Worm (Caenorhabditis elegans) whole organism, L2 larva: ENCODE results near the gene JC8.4.

ENCODE experiments used
- aly-2 ChIP-seq: fragments of 150-350 bp; optimal IDR thresholded peaks from 2 replicates; lab custom pipeline; 2014; ENCODE audit warnings: missing biosample characterization, missing genetic modification characterization
- blmp-1 ChIP-seq: sonication (generic microtip); optimal IDR thresholded peaks from 2 replicates; lab custom pipeline; 2017; ENCODE audit warnings: missing genetic modification characterization, mild to moderate bottlenecking, missing compliant biosample characterization, antibody characterized with exemption, moderate library complexity; ENCODE audit not compliant: insufficient read depth
- ceh-16 ChIP-seq: fragments of 150-350 bp; optimal IDR thresholded peaks from 2 replicates; lab custom pipeline; 2014; ENCODE audit warnings: missing biosample characterization, missing genetic modification characterization
- dmd-4 ChIP-seq: sonication (generic microtip); optimal IDR thresholded peaks from 2 replicates; lab custom pipeline; 2017; ENCODE audit warnings: missing biosample characterization, missing genetic modification characterization
- egl-27 ChIP-seq: sonication (generic microtip); optimal IDR thresholded peaks from 3 replicates; lab custom pipeline; 2017; ENCODE audit warnings: missing biosample characterization, missing genetic modification reagents, missing genetic modification characterization
- lin-39 ChIP-seq: fragments of 150-350 bp; optimal IDR thresholded peaks from 2 replicates; lab custom pipeline; 2014; ENCODE audit warnings: missing biosample characterization, missing genetic modification reagents, missing genetic modification characterization
- lsy-2 ChIP-seq, 2 experiments: fragments of 150-350 bp in 1 of 2; sonication (generic microtip) in 1 of 2; optimal IDR thresholded peaks; 2 replicates each; lab custom pipeline; 2014 to 2017; ENCODE audit warnings: missing biosample characterization in 2 of 2, missing genetic modification characterization in 2 of 2
- mab-5 ChIP-seq: fragments of 150-350 bp; optimal IDR thresholded peaks from 2 replicates; lab custom pipeline; 2014; ENCODE audit warnings: missing biosample characterization, missing genetic modification characterization
- nhr-10 ChIP-seq: sonication (generic microtip); optimal IDR thresholded peaks from 2 replicates; lab custom pipeline; 2017; ENCODE audit warnings: missing biosample characterization, missing genetic modification characterization
- sem-4 ChIP-seq: fragments of 150-350 bp; optimal IDR thresholded peaks from 2 replicates; lab custom pipeline; 2014; ENCODE audit warnings: missing biosample characterization, missing genetic modification reagents, missing genetic modification characterization
- snpc-4 ChIP-seq: fragments of 150-350 bp; optimal IDR thresholded peaks from 2 replicates; lab custom pipeline; 2014; ENCODE audit warnings: missing biosample characterization, missing genetic modification characterization
- unc-39 ChIP-seq: fragments of 150-350 bp; optimal IDR thresholded peaks from 2 replicates; lab custom pipeline; 2014; ENCODE audit warnings: missing biosample characterization, missing genetic modification characterization
- unc-62 ChIP-seq: fragments of 150-350 bp; optimal IDR thresholded peaks from 2 replicates; lab custom pipeline; 2014; ENCODE audit warnings: missing biosample characterization, missing genetic modification reagents, missing genetic modification characterization
- zag-1 ChIP-seq: fragments of 150-350 bp; optimal IDR thresholded peaks from 2 replicates; lab custom pipeline; 2014; ENCODE audit warnings: missing biosample characterization, missing genetic modification characterization

ce11 chrIV:13197282-13197681, 46.2 kb upstream of the JC8.4 start, which contains the start of gene C48D1.1:
- TF ChIP-seq zag-1 (tag; lab: Kevin White, UChicago) (no peak), lin-39 (no peak), unc-39 (tag; lab: Kevin White, UChicago) (no peak), aly-2 (tag; lab: Kevin White, UChicago) (no peak), dmd-4 (tag; lab: Kevin White, UChicago) (no peak), mab-5 (tag; lab: Kevin White, UChicago) (no peak), sem-4 (tag; lab: Kevin White, UChicago) (no peak), egl-27 (tag; lab: Kevin White, UChicago) (no peak), ceh-16 (no peak), nhr-10 (no peak), unc-62 (GFP tag; lab: Kevin White, UChicago) (no peak), snpc-4 (no peak), lsy-2 (tag; optimal IDR thresholded peaks at IDR 0.05; lab: Kevin White, UChicago) (no peak), blmp-1 (tag; lab: Kevin White, UChicago) (no peak)
